Fruit fly (Drosophila melanogaster) S2 (cell line): Measurements from ENCODE around the gene CG43318.

Experiments used
- CG8478 ChIP-seq: fragments of >200 bp; optimal IDR thresholded peaks from 2 replicates; lab custom pipeline; 2018
- CTCF ChIP-seq, 2 experiments: fragments of >200 bp; optimal IDR thresholded peaks; 2 replicates each; lab custom pipeline; 2018

DNA sequence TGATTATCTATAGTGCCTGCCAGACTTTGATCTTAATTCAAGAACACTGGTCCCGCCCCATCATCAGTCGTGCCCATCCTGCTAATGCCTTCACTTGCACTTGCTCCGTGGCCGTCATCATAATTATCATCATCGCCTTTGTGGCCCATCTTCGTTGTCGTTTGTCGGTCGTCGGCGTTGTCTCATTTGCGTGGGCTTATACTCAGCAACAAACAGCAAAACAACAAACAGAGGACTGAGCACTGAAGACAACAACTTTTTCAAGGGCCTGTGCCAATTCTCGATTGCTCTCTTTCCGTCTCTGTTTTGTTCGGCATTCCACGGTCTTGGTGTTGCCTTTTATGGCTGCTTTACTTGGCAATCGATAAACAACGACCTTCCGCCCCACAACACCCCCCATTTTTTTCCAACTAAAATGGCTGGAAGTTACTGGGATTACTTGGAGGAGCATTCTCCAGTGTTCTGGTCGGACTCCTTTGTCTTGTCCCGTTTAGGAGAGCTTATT is 25.3 kb downstream of the CG43318 start:
- TF ChIP-seq CG8478: no peak
- no peak for TF ChIP-seq CTCF (optimal IDR thresholded peaks at IDR 0.05; lab: Kevin White, UChicago)
